Worm (Caenorhabditis elegans): ENCODE data around the gene Y59E9AL.36.
"Not testable (repeated sequence)": the region's sequence is repeated elsewhere in the genome, so short reads cannot be mapped to it uniquely, and the experiment has no call there.

DNA sequence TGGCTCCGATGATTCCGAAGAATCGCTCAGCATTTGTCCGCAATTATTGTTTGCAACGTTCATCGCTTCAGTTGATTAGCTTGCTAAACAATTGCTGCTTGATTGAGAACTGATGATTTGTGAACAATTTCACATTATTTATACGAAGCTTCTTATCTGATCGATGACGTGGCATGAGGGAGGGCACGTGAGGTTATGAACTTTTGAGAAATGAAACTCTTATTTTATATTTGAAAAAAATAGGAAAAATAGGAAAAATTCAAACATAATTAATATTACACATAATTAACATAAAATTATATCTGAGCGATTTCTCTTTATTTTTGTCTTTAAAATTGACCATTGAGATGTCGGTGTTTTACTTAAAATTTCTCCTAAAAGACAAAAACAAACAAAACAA lies 45.4 kb upstream of the Y59E9AL.36 start, which contains the start of gene F36H12.10:
- TF ChIP-seq ama-1 (optimal IDR thresholded peaks at IDR 0.05); fkh-10 (GFP tag; optimal IDR thresholded peaks at IDR 0.05); lin-39 (tag; optimal IDR thresholded peaks at IDR 0.05); aly-2 (tag; optimal IDR thresholded peaks at IDR 0.05); nhr-12 (tag; optimal IDR thresholded peaks at IDR 0.05); ZK546.5 (tag; optimal IDR thresholded peaks at IDR 0.05); ceh-28 (tag; optimal IDR thresholded peaks at IDR 0.05); nhr-11 (tag; optimal IDR thresholded peaks at IDR 0.05); tbx-2 (tag; optimal IDR thresholded peaks at IDR 0.05); lin-15B (tag; optimal IDR thresholded peaks at IDR 0.05); elt-1 (tag; optimal IDR thresholded peaks at IDR 0.05); snpc-4 (tag; optimal IDR thresholded peaks at IDR 0.05); pqm-1 (tag; optimal IDR thresholded peaks at IDR 0.05); nhr-28 (tag; optimal IDR thresholded peaks at IDR 0.05): not testable (repeated sequence)

All from whole organism, L3 larva.